Fruit fly (Drosophila melanogaster) whole organism, wandering third instar larva: Measurements from ENCODE around the gene CG4004.

ENCODE experiments used
- Abd-B ChIP-seq: fragments of >200 bp; optimal IDR thresholded peaks from 2 replicates; lab custom pipeline; 2017; ENCODE audit warnings: missing biosample characterization, missing genetic modification characterization
- N ChIP-seq: fragments of >200 bp; optimal IDR thresholded peaks from 2 replicates; lab custom pipeline; 2018; ENCODE audit warnings: missing biosample characterization, missing external identifiers, missing genetic modification characterization
- OdsH ChIP-seq: fragments of 200-800 bp; sonication (Bioruptor generic); optimal IDR thresholded peaks from 2 replicates; lab custom pipeline; 2016; ENCODE audit warnings: missing biosample characterization, mild to moderate bottlenecking, missing genetic modification characterization
- br ChIP-seq: fragments of 200-800 bp; sonication (Bioruptor generic); optimal IDR thresholded peaks from 2 replicates; lab custom pipeline; 2016; ENCODE audit warnings: missing biosample characterization, missing genetic modification characterization
- brk ChIP-seq: fragments of 200-800 bp; sonication (Bioruptor generic); optimal IDR thresholded peaks from 2 replicates; lab custom pipeline; 2016; ENCODE audit warnings: missing biosample characterization, mild to moderate bottlenecking, missing genetic modification characterization
- dmrt93B ChIP-seq: fragments of 200-800 bp; sonication (Bioruptor generic); optimal IDR thresholded peaks from 2 replicates; lab custom pipeline; 2018; ENCODE audit warnings: missing biosample characterization, mild to moderate bottlenecking, missing genetic modification characterization
- fru ChIP-seq: fragments of 200-800 bp; sonication (Bioruptor generic); optimal IDR thresholded peaks from 3 replicates; lab custom pipeline; 2016; ENCODE audit warnings: missing biosample characterization, mild to moderate bottlenecking, missing genetic modification characterization
- h ChIP-seq: fragments of 200-800 bp; sonication (Bioruptor generic); optimal IDR thresholded peaks from 3 replicates; lab custom pipeline; 2016; ENCODE audit warnings: missing biosample characterization, mild to moderate bottlenecking, missing genetic modification characterization
- lola ChIP-seq: fragments of >200 bp; optimal IDR thresholded peaks from 2 replicates; lab custom pipeline; 2017; ENCODE audit warnings: missing biosample characterization, missing genetic modification characterization
- psq ChIP-seq: fragments of 200-800 bp; sonication (Bioruptor generic); optimal IDR thresholded peaks from 3 replicates; lab custom pipeline; 2017; ENCODE audit warnings: missing biosample characterization, mild to moderate bottlenecking, missing genetic modification characterization, moderate library complexity
- usp ChIP-seq: fragments of >200 bp; optimal IDR thresholded peaks from 2 replicates; lab custom pipeline; 2017; ENCODE audit warnings: missing biosample characterization, missing genetic modification characterization

DNA sequence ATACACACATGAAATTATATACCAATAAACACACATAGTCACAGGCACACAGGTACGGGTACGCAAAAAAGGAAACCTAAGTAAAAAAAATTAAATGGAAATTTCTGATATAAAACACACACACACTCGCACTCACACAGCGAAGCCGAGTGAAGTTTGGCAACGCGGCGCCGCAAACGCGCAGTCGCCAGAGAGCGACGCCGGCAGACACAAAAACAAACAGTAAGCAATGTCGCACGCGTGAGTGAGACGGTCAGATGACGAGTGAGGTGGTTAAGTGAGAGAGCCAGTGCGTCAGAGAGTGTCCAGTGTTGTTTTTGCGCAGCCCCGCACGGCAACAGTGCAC is 6.5 kb downstream of the CG4004 start:
- no peak for TF ChIP-seq br (GFP tag; lab: Kevin White, UChicago)
- no peak for TF ChIP-seq h (GFP tag; lab: Kevin White, UChicago)
- TF ChIP-seq brk (GFP tag; lab: Kevin White, UChicago), result no peak
- TF ChIP-seq psq (GFP tag; lab: Kevin White, UChicago), result no peak
- no peak for TF ChIP-seq OdsH
- TF ChIP-seq dmrt93B, result no peak
- no peak for TF ChIP-seq usp (GFP tag; lab: Kevin White, UChicago)
- TF ChIP-seq lola, result no peak
- no peak for TF ChIP-seq Abd-B (GFP tag; lab: Kevin White, UChicago)
- TF ChIP-seq fru, result no peak
- no peak for TF ChIP-seq N (GFP tag; lab: Kevin White, UChicago)
